Worm (Caenorhabditis elegans) whole organism, young adult: Measurements from ENCODE around the gene egl-10.

Experiments used
- F39B2.1 ChIP-seq: fragments of 200-800 bp; sonication (Bioruptor generic); IDR thresholded peaks from 2 replicates; pipeline ENCODE4 v1.3.6; 2022; ENCODE audit warnings: missing genetic modification reagents, missing genetic modification characterization, missing compliant biosample characterization
- ama-1 ChIP-seq, 3 experiments: fragments of 150-350 bp in 1 of 3; sonication (generic microtip) in 2 of 3; optimal IDR thresholded peaks; 2 replicates each; lab custom pipeline; 2014 to 2018; ENCODE audit warnings: missing biosample characterization in 2 of 3, missing genetic modification characterization in 2 of 3, missing genetic modification reagents in 2 of 3
- dox-1 ChIP-seq: fragments of 200-800 bp; sonication (Bioruptor generic); IDR thresholded peaks from 2 replicates; pipeline ENCODE4 v1.3.6; 2022; ENCODE audit warnings: missing genetic modification reagents, missing genetic modification characterization, missing compliant biosample characterization
- ets-4 ChIP-seq: fragments of 200-800 bp; sonication (Bioruptor generic); optimal IDR thresholded peaks from 2 replicates; lab custom pipeline; 2018; ENCODE audit warnings: mild to moderate bottlenecking, missing genetic modification characterization, missing compliant biosample characterization
- hmg-20 ChIP-seq: fragments of 200-800 bp; sonication (Bioruptor generic); IDR thresholded peaks from 2 replicates; pipeline ENCODE4 v1.3.6; 2022; ENCODE audit warnings: missing genetic modification reagents, missing genetic modification characterization, missing compliant biosample characterization
- hsf-1 ChIP-seq: fragments of 200-800 bp; sonication (Bioruptor generic); IDR thresholded peaks from 2 replicates; pipeline ENCODE4 v1.3.6; 2022; ENCODE audit warnings: missing genetic modification reagents, missing genetic modification characterization, missing compliant biosample characterization
- lin-26 ChIP-seq: fragments of 200-800 bp; sonication (Bioruptor generic); IDR thresholded peaks from 2 replicates; pipeline ENCODE4 v1.3.6; 2022; ENCODE audit warnings: missing genetic modification reagents, missing genetic modification characterization, missing compliant biosample characterization
- lin-40 ChIP-seq: sonication (generic microtip); optimal IDR thresholded peaks from 2 replicates; lab custom pipeline; 2016; ENCODE audit warnings: missing genetic modification characterization, mild to moderate bottlenecking, missing compliant biosample characterization, missing genotype, missing genetic modification reagents
- lsy-27 ChIP-seq: sonication (generic microtip); optimal IDR thresholded peaks from 2 replicates; lab custom pipeline; 2017; ENCODE audit warnings: missing genetic modification characterization, mild to moderate bottlenecking, missing compliant biosample characterization, antibody characterized with exemption, missing genotype, borderline replicate concordance; ENCODE audit not compliant: insufficient read depth
- nfya-1 ChIP-seq: sonication (generic microtip); optimal IDR thresholded peaks from 2 replicates; lab custom pipeline; 2017; ENCODE audit warnings: antibody characterized with exemption, missing compliant biosample characterization, missing genetic modification characterization, borderline replicate concordance; ENCODE audit not compliant: insufficient read depth
- snpc-3.4 ChIP-seq: sonication (generic microtip); optimal IDR thresholded peaks from 2 replicates; lab custom pipeline; 2017; ENCODE audit warnings: missing genetic modification characterization, mild to moderate bottlenecking, missing compliant biosample characterization, antibody characterized with exemption, moderate library complexity, missing genotype, missing genetic modification reagents
- somi-1 ChIP-seq: fragments of 200-800 bp; sonication (Bioruptor generic); optimal IDR thresholded peaks from 2 replicates; lab custom pipeline; 2018; ENCODE audit warnings: mild to moderate bottlenecking, missing genetic modification characterization, missing compliant biosample characterization
- sptf-2 ChIP-seq: fragments of 200-800 bp; sonication (Bioruptor generic); optimal IDR thresholded peaks from 2 replicates; lab custom pipeline; 2018; ENCODE audit warnings: mild to moderate bottlenecking, missing genetic modification characterization, missing compliant biosample characterization
- unc-62 ChIP-seq: fragments of 150-350 bp; optimal IDR thresholded peaks from 2 replicates; lab custom pipeline; 2014; ENCODE audit warnings: missing biosample characterization, missing genetic modification reagents, missing genetic modification characterization

ce11 chrV:12417277-12417676 is 45.5 kb downstream of the egl-10 start, which contains the start of gene cdr-3:
- no peak for TF ChIP-seq unc-62 (GFP tag; lab: Kevin White, UChicago)
- TF ChIP-seq lin-40 (tag; lab: Kevin White, UChicago): no peak
- TF ChIP-seq lsy-27 (tag; lab: Kevin White, UChicago): no peak
- no peak for TF ChIP-seq F39B2.1 (GFP tag; lab: Robert Waterston, UW)
- TF ChIP-seq snpc-3.4 (tag; lab: Kevin White, UChicago): no peak
- TF ChIP-seq hmg-20 (GFP tag; lab: Robert Waterston, UW): no peak
- no peak for TF ChIP-seq dox-1 (GFP tag; lab: Robert Waterston, UW)
- TF ChIP-seq hsf-1: no peak
- no peak for TF ChIP-seq lin-26 (GFP tag; lab: Robert Waterston, UW)
- TF ChIP-seq somi-1 (GFP tag; lab: Kevin White, UChicago): no peak
- TF ChIP-seq ama-1 (optimal IDR thresholded peaks at IDR 0.05; lab: Kevin White, UChicago): no peak
- TF ChIP-seq ama-1 (GFP tag; optimal IDR thresholded peaks at IDR 0.05; lab: Kevin White, UChicago): no peak
- no peak for TF ChIP-seq sptf-2 (GFP tag; lab: Kevin White, UChicago)
- no peak for TF ChIP-seq ets-4 (GFP tag; lab: Kevin White, UChicago)
- TF ChIP-seq nfya-1 (tag; lab: Kevin White, UChicago): no peak
